Fruit fly (Drosophila melanogaster) whole organism, embryonic: ENCODE data around the gene CG15034.

Source experiments
- Abd-B ChIP-seq: fragments of 200-800 bp; sonication (Bioruptor generic); optimal IDR thresholded peaks from 2 replicates; lab custom pipeline; 2018; ENCODE audit warnings: missing biosample characterization, mild to moderate bottlenecking, missing genetic modification characterization, moderate library complexity
- Adf1 ChIP-seq: fragments of 200-800 bp; sonication (Bioruptor generic); IDR thresholded peaks from 2 replicates; pipeline ENCODE4 v1.3.6; 2022; ENCODE audit warnings: missing biosample characterization, missing genetic modification characterization
- Bgb ChIP-seq: fragments of 200-800 bp; sonication (Bioruptor generic); IDR thresholded peaks from 2 replicates; pipeline ENCODE4 v1.3.6; 2022; ENCODE audit warnings: missing biosample characterization, missing genetic modification characterization; ENCODE audit not compliant: partially characterized antibody
- BtbVII ChIP-seq: fragments of 200-800 bp; sonication (Bioruptor generic); optimal IDR thresholded peaks from 3 replicates; lab custom pipeline; 2017; ENCODE audit warnings: missing biosample characterization, mild to moderate bottlenecking, missing genetic modification characterization
- CG12391 ChIP-seq: fragments of 200-800 bp; sonication (Bioruptor generic); optimal IDR thresholded peaks from 3 replicates; lab custom pipeline; 2018; ENCODE audit warnings: missing biosample characterization, mild to moderate bottlenecking, missing genetic modification characterization, moderate library complexity
- CG12769 ChIP-seq: fragments of 200-800 bp; sonication (Bioruptor generic); optimal IDR thresholded peaks from 2 replicates; lab custom pipeline; 2019; ENCODE audit warnings: missing biosample characterization, mild to moderate bottlenecking, missing genetic modification characterization, moderate library complexity
- CG15601 ChIP-seq: fragments of 200-800 bp; sonication (Bioruptor generic); optimal IDR thresholded peaks from 3 replicates; lab custom pipeline; 2019; ENCODE audit warnings: missing biosample characterization, mild to moderate bottlenecking, missing genetic modification characterization, moderate library complexity
- CG15696 ChIP-seq: fragments of 200-800 bp; sonication (Bioruptor generic); optimal IDR thresholded peaks from 2 replicates; lab custom pipeline; 2019; ENCODE audit warnings: missing biosample characterization, mild to moderate bottlenecking, missing genetic modification characterization, moderate library complexity
- CG18262 ChIP-seq: fragments of 200-800 bp; optimal IDR thresholded peaks from 3 replicates; lab custom pipeline; 2019; ENCODE audit warnings: missing biosample characterization, mild to moderate bottlenecking, missing genetic modification characterization, moderate library complexity
- CG1832 ChIP-seq: fragments of 200-800 bp; sonication (Bioruptor generic); optimal IDR thresholded peaks from 2 replicates; lab custom pipeline; 2017; ENCODE audit warnings: missing biosample characterization, mild to moderate bottlenecking, missing genetic modification characterization, inconsistent platforms
- CG3065 ChIP-seq: fragments of 200-800 bp; sonication (Bioruptor generic); optimal IDR thresholded peaks from 2 replicates; lab custom pipeline; 2016; ENCODE audit warnings: missing biosample characterization, missing genetic modification characterization
- CG4707 ChIP-seq: fragments of 200-800 bp; sonication (Bioruptor generic); optimal IDR thresholded peaks from 2 replicates; lab custom pipeline; 2018; ENCODE audit warnings: missing biosample characterization, mild to moderate bottlenecking, missing genetic modification characterization, moderate library complexity
- CG5245 ChIP-seq: fragments of 200-800 bp; sonication (Bioruptor generic); optimal IDR thresholded peaks from 3 replicates; lab custom pipeline; 2016; ENCODE audit warnings: missing biosample characterization, missing genetic modification characterization
- CG8290 ChIP-seq, 3 experiments: fragments of 200-800 bp; sonication (Bioruptor generic); optimal IDR thresholded peaks; 2 replicates each; lab custom pipeline; 2016 to 2019; ENCODE audit warnings: missing biosample characterization in 3 of 3, missing genetic modification characterization in 3 of 3, mild to moderate bottlenecking in 2 of 3, moderate library complexity in 1 of 3
- CG9797 ChIP-seq: fragments of 200-800 bp; sonication (Bioruptor generic); optimal IDR thresholded peaks from 3 replicates; lab custom pipeline; 2018; ENCODE audit warnings: missing biosample characterization, mild to moderate bottlenecking, missing genetic modification characterization
- D19B ChIP-seq: fragments of 200-800 bp; sonication (Bioruptor generic); optimal IDR thresholded peaks from 2 replicates; lab custom pipeline; 2017; ENCODE audit warnings: missing biosample characterization, mild to moderate bottlenecking, missing genetic modification characterization
- Doc3 ChIP-seq: fragments of 200-800 bp; sonication (Bioruptor generic); IDR thresholded peaks from 3 replicates; pipeline ENCODE4 v1.3.6; 2022; ENCODE audit warnings: missing biosample characterization, missing genetic modification characterization; ENCODE audit not compliant: partially characterized antibody
- Dref ChIP-seq: fragments of 200-800 bp; sonication (Bioruptor generic); IDR thresholded peaks from 2 replicates; pipeline ENCODE4 v1.3.6; 2022; ENCODE audit warnings: missing biosample characterization, missing genetic modification characterization
- Gsc ChIP-seq: fragments of 200-800 bp; sonication (Bioruptor generic); IDR thresholded peaks from 2 replicates; pipeline ENCODE4 v1.3.6; 2022; ENCODE audit warnings: missing biosample characterization, missing genetic modification characterization
- HHEX ChIP-seq: fragments of 200-800 bp; sonication (Bioruptor generic); optimal IDR thresholded peaks from 3 replicates; lab custom pipeline; 2017; ENCODE audit warnings: missing biosample characterization, mild to moderate bottlenecking, missing genetic modification characterization, missing genetic modification reagents
- Med ChIP-seq: fragments of 200-800 bp; sonication (Bioruptor generic); peaks from one replicate; lab custom pipeline; 2016; ENCODE audit warnings: missing biosample characterization, missing genetic modification characterization, mild to moderate bottlenecking, inconsistent platforms, moderate library complexity
- Nf-YB ChIP-seq: fragments of 200-800 bp; sonication (Bioruptor generic); optimal IDR thresholded peaks from 3 replicates; lab custom pipeline; 2019; ENCODE audit warnings: missing biosample characterization, mild to moderate bottlenecking, missing genetic modification characterization, moderate library complexity
- Oaz ChIP-seq: fragments of 200-800 bp; sonication (Bioruptor generic); IDR thresholded peaks from 2 replicates; pipeline ENCODE4 v1.3.6; 2022; ENCODE audit warnings: missing biosample characterization, missing genetic modification characterization
- Sox100B ChIP-seq: fragments of 200-800 bp; sonication (Bioruptor generic); optimal IDR thresholded peaks from 3 replicates; lab custom pipeline; 2018; ENCODE audit warnings: missing biosample characterization, mild to moderate bottlenecking, missing genetic modification characterization
- Trl ChIP-seq, 3 experiments: fragments of >200 bp in 2 of 3; fragments of 200-800 bp in 1 of 3; sonication (Bioruptor generic) in 1 of 3; optimal IDR thresholded peaks; 2 replicates in 1 of 3; 3 replicates in 2 of 3; lab custom pipeline; 2016 to 2017; ENCODE audit warnings: missing biosample characterization in 1 of 3, missing genetic modification characterization in 1 of 3
- chinmo ChIP-seq: fragments of 200-800 bp; sonication (Bioruptor generic); IDR thresholded peaks from 4 replicates; pipeline ENCODE4 v1.3.6; 2022; ENCODE audit warnings: missing biosample characterization, missing genetic modification characterization; ENCODE audit not compliant: partially characterized antibody
- corto ChIP-seq: fragments of 200-800 bp; sonication (Bioruptor generic); optimal IDR thresholded peaks from 2 replicates; lab custom pipeline; 2016; ENCODE audit warnings: missing biosample characterization, mild to moderate bottlenecking, missing genetic modification characterization, moderate library complexity
- dm ChIP-seq: fragments of 200-800 bp; sonication (Bioruptor generic); optimal IDR thresholded peaks from 3 replicates; lab custom pipeline; 2016; ENCODE audit warnings: missing biosample characterization, missing genetic modification characterization
- exex ChIP-seq: fragments of 200-800 bp; sonication (Bioruptor generic); optimal IDR thresholded peaks from 4 replicates; lab custom pipeline; 2018; ENCODE audit warnings: missing biosample characterization, mild to moderate bottlenecking, missing genetic modification characterization, moderate library complexity
- gfzf ChIP-seq: fragments of 200-800 bp; sonication (Bioruptor generic); optimal IDR thresholded peaks from 2 replicates; lab custom pipeline; 2016; ENCODE audit warnings: missing biosample characterization, mild to moderate bottlenecking, missing genetic modification characterization, moderate library complexity
- hkb ChIP-seq, 2 experiments: fragments of 200-800 bp in 1 of 2; fragments of >200 bp in 1 of 2; sonication (Bioruptor generic) in 1 of 2; IDR thresholded peaks in 1 of 2; optimal IDR thresholded peaks in 1 of 2; 2 replicates each; pipeline versions ENCODE4 v1.3.6 to Lab custom; 2017 to 2022; ENCODE audit warnings: missing biosample characterization in 1 of 2, missing genetic modification characterization in 1 of 2
- kni ChIP-seq: fragments of 200-800 bp; sonication (Bioruptor generic); optimal IDR thresholded peaks from 3 replicates; lab custom pipeline; 2017; ENCODE audit warnings: mild to moderate bottlenecking, missing biosample characterization, missing genetic modification reagents, missing genetic modification characterization
- lab ChIP-seq: fragments of 200-800 bp; sonication (Bioruptor generic); optimal IDR thresholded peaks from 3 replicates; lab custom pipeline; 2017; ENCODE audit warnings: missing biosample characterization, missing genetic modification characterization, mild to moderate bottlenecking, moderate library complexity, missing genetic modification reagents
- lbe ChIP-seq: fragments of 200-800 bp; sonication (Bioruptor generic); optimal IDR thresholded peaks from 2 replicates; lab custom pipeline; 2016; ENCODE audit warnings: missing biosample characterization, mild to moderate bottlenecking, missing genetic modification characterization
- oc ChIP-seq: fragments of 200-800 bp; sonication (Bioruptor generic); optimal IDR thresholded peaks from 2 replicates; lab custom pipeline; 2018; ENCODE audit warnings: missing biosample characterization, mild to moderate bottlenecking, missing genetic modification characterization, moderate library complexity
- odd ChIP-seq: fragments of 200-800 bp; sonication (Bioruptor generic); optimal IDR thresholded peaks from 2 replicates; lab custom pipeline; 2017; ENCODE audit warnings: missing biosample characterization, mild to moderate bottlenecking, missing genetic modification characterization
- onecut ChIP-seq: fragments of 200-800 bp; sonication (Bioruptor generic); IDR thresholded peaks from 2 replicates; pipeline ENCODE4 v1.3.6; 2022; ENCODE audit warnings: missing biosample characterization, missing genetic modification characterization
- repo ChIP-seq: fragments of 200-800 bp; sonication (Bioruptor generic); optimal IDR thresholded peaks from 2 replicates; lab custom pipeline; 2016; ENCODE audit warnings: missing biosample characterization, missing genetic modification characterization
- run ChIP-seq: fragments of 200-800 bp; sonication (Bioruptor generic); optimal IDR thresholded peaks from 3 replicates; lab custom pipeline; 2018; ENCODE audit warnings: missing biosample characterization, mild to moderate bottlenecking, missing genetic modification characterization
- sd ChIP-seq: fragments of 200-800 bp; sonication (Bioruptor generic); optimal IDR thresholded peaks from 3 replicates; lab custom pipeline; 2018; ENCODE audit warnings: missing biosample characterization, mild to moderate bottlenecking, missing genetic modification characterization, moderate library complexity
- sens ChIP-seq: fragments of 200-800 bp; sonication (Bioruptor generic); peaks from one replicate; lab custom pipeline; 2016; ENCODE audit warnings: missing biosample characterization, missing genetic modification characterization
- shn ChIP-seq: fragments of 200-800 bp; sonication (Bioruptor generic); optimal IDR thresholded peaks from 3 replicates; lab custom pipeline; 2016; ENCODE audit warnings: missing biosample characterization, missing genetic modification characterization
- sr ChIP-seq: fragments of 200-800 bp; sonication (Bioruptor generic); IDR thresholded peaks from 3 replicates; pipeline ENCODE4 v1.3.6; 2022; ENCODE audit warnings: missing biosample characterization, missing genetic modification characterization
- tx ChIP-seq: fragments of 200-800 bp; sonication (Bioruptor generic); optimal IDR thresholded peaks from 2 replicates; lab custom pipeline; 2016; ENCODE audit warnings: missing biosample characterization, missing genetic modification characterization
- vvl ChIP-seq: fragments of 200-800 bp; sonication (Bioruptor generic); IDR thresholded peaks from 2 replicates; pipeline ENCODE4 v1.3.6; 2022; ENCODE audit warnings: missing biosample characterization, missing genetic modification characterization

CG15034 gene

DNA sequence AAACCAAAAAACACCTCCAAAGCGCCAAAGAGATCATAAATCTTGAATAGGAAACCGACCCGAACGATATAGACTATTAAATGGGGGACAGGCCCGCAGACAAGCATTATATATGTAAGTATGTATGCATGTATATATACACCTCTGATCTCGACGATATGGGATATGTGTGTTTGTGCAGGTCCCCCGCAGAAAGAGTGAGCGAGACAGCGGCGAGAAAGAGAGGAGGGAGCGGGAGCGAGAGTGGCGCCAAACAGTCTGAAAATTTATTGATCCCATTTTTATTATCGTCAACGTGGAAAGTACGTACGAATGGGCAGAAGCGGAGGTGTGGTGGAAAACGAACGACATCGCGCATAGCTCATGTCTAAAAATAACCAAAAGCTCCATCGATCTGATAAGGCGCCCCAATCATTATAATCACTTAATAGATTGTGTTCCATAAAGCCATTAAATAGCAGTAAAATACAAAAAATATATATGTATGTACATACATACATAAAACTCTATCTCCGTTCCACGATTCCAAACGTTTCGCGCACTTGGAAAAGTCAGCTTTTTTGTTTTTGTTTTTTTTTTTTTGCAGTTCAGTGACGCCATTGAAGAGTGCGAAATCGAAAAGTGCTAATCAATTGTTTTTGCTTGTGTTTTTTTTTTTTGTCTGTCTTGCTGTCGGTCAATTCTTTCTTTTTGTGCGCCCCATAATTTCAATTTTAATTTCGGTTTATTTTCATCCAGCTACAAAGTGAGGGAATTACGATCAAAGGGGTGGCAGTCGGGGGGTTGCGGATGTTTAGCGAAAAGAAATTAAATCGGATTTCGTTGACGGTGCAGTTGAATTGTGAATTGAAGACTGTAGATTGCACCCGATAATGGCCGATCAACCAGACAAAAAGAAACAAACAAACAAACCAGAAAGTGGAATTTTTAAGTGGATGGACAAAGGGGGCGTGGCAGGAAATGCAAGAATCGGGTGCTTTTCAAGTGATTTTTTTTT is 29.8 kb downstream of the CG15034 start (continued):
- TF ChIP-seq shn (GFP tag; lab: Kevin White, UChicago) (peak; percentile 43), kni (peak; percentile 40), HHEX (GFP tag; lab: Kevin White, UChicago) (no peak), CG5245 (no peak), Bgb (GFP tag; lab: Robert Waterston, UW) (peak; percentile 11; the same call in 1 of the 2 replicates), CG12391 (tag; lab: Kevin White, UChicago) (no peak), sens (GFP tag; lab: Kevin White, UChicago) (peak; percentile 70), sr (GFP tag; lab: Robert Waterston, UW) (0 out of 3 replicates have a peak, but pooled peaks have one; percentile 49), BtbVII (GFP tag; lab: Kevin White, UChicago) (peak; percentile 11), sd (tag; lab: Kevin White, UChicago) (peak; percentile 77), Oaz (GFP tag; lab: Robert Waterston, UW) (no peak), CG1832 (GFP tag; lab: Kevin White, UChicago) (peak; percentile 63), Sox100B (GFP tag; lab: Kevin White, UChicago) (no peak), CG12769 (tag; lab: Kevin White, UChicago) (peak; percentile 79), lab (GFP tag; lab: Kevin White, UChicago) (peak; percentile 38), CG8290 (GFP tag; optimal IDR thresholded peaks at IDR 0.05; lab: Kevin White, UChicago) (peak; percentile 12), CG8290 (tag; optimal IDR thresholded peaks at IDR 0.05; lab: Kevin White, UChicago) (no peak), Trl (optimal IDR thresholded peaks at IDR 0.05; lab: Kevin White, UChicago) (peak in 1 of 2 experiments; percentile 4), Trl (GFP tag; optimal IDR thresholded peaks at IDR 0.05; lab: Kevin White, UChicago) (no peak), Adf1 (0 out of 2 replicates have a peak, but pooled peaks have one; percentile 17), Dref (GFP tag; lab: Robert Waterston, UW) (no peak), hkb (optimal IDR thresholded peaks at IDR 0.05; lab: Kevin White, UChicago) (no peak), hkb (GFP tag; IDR thresholded peaks at IDR 0.05; lab: Robert Waterston, UW) (no peak), exex (peak; percentile 92), CG15601 (tag; lab: Kevin White, UChicago) (no peak), odd (GFP tag; lab: Kevin White, UChicago) (peak; percentile 19), D19B (GFP tag; lab: Kevin White, UChicago) (no peak), vvl (peak; percentile 28; the same call in 1 of the 2 replicates), Abd-B (GFP tag; lab: Kevin White, UChicago) (peak; percentile 20), Med (GFP tag; lab: Kevin White, UChicago) (peak; percentile 95), Nf-YB (GFP tag; lab: Kevin White, UChicago) (peak; percentile 25), oc (tag; lab: Kevin White, UChicago) (peak; percentile 48), dm (no peak), run (tag; lab: Kevin White, UChicago) (peak; percentile 2), CG15696 (tag; lab: Kevin White, UChicago) (no peak), chinmo (GFP tag; lab: Robert Waterston, UW) (0 out of 4 replicates have a peak, but pooled peaks have one; percentile 67), CG3065 (GFP tag; lab: Kevin White, UChicago) (no peak), gfzf (GFP tag; lab: Kevin White, UChicago) (no peak), CG9797 (no peak), repo (GFP tag; lab: Kevin White, UChicago) (no peak), Doc3 (no peak), lbe (peak; percentile 3), CG18262 (tag; lab: Kevin White, UChicago) (no peak), CG4707 (GFP tag; lab: Kevin White, UChicago) (no peak), tx (GFP tag; lab: Kevin White, UChicago) (no peak), onecut (GFP tag; lab: Robert Waterston, UW) (peak; percentile 42; the same call in 1 of the 2 replicates), Gsc (GFP tag; lab: Robert Waterston, UW) (no peak), corto (GFP tag; lab: Kevin White, UChicago) (peak; percentile 22)
